Worm (Caenorhabditis elegans): Measurements from ENCODE around the gene ttc-17.

The ttc-17 gene

DNA sequence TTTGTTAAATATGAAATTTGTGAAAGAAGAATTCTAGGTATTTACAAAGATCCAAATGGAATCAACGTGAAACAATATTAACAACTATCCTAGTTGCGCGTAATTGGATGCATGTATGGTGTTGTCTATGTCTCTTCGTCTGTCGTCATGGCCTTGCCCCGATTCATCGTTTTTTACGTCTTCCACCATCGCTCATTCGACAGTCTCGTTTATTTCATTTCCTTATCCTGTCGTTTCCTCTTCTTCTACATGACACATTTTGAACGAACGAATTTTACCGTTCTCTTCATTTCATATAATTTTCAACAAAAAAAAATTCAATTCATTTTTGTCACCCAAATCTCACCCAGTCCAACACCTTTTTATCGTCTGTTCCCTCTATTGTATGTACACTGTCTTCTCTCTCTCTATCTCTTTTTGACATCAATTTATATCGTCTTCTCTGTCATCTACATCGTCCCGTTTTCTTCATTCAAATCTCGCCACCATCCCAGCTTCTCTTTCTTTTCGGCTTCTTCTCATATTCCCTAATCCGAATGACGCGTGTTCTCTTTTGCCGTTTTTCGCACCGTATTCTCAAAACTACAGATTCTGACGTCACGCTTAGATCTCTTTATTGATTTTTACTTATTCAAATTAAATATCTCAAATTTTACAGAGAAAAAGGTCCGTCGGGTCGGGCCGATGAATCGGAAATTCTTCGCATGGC, at the start of gene ttc-17:
TSS of gene ttc-17 (plus strand) at position 659 of the 709 bp plus-strand sequence.
- TF ChIP-seq mef-2 (tag; optimal IDR thresholded peaks at IDR 0.05) (no peak), lsy-2 (tag; optimal IDR thresholded peaks at IDR 0.05) (peak in 1 of 2 experiments; percentile 4), elt-2 (tag; optimal IDR thresholded peaks at IDR 0.05) (no peak), ceh-8 (GFP tag; optimal IDR thresholded peaks at IDR 0.05) (no peak), blmp-1 (tag; optimal IDR thresholded peaks at IDR 0.05) (peak; percentile 31)

DNA sequence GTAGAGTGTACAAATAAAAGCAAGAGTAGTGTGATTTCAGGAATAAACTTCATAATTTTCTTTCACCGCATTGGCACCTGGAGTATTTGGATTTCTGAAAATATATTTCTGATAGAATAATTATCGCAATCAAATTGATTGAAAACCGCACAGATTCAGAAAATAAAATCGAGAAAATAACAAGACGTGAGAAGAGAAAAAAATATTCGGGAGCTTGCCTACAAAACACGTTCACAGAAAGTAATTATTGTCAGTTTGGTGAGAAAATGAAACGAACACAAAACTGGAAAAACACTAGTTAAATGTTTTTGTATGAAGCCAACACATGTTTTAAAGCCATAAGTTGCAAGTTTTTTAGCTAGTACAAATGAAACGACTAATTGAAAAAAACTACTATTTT, 42.9 kb upstream of the ttc-17 start, which contains the start of gene mod-1:
TSS of gene mod-1 (minus strand) at position 101 of the 400 bp plus-strand sequence.
- TF ChIP-seq nhr-71 (tag; optimal IDR thresholded peaks at IDR 0.05) (no peak), xbp-1 (tag; optimal IDR thresholded peaks at IDR 0.05) (no peak)

DNA sequence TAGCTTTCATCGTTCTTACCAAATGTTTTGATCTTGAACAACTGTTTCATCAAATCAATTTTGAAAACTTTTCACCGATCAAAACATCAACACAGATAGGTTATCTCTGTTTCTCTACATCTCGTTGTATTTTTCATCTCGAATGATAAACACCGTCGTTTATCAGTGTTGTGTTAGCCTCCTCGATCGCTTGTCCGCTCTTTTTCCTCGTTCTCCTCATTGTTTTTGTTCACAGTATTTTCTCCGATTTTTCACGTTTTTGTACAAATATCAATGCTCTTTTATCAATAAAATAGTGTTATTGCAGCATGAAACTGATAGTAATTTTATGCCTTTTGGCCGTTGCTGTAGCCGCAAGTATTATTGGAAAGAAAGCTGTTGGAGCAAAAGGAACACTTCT, 34.1 kb upstream of the ttc-17 start, which contains the start of gene ttr-47:
TSS of gene ttr-47 (plus strand) at position 308 of the 400 bp plus-strand sequence.
- TF ChIP-seq nhr-77 (tag; optimal IDR thresholded peaks at IDR 0.05): no peak
- TF ChIP-seq dpl-1 (GFP tag; optimal IDR thresholded peaks at IDR 0.05): no peak
- TF ChIP-seq snu-23 (GFP tag; optimal IDR thresholded peaks at IDR 0.05): peak; percentile 16
- no peak for TF ChIP-seq grh-1 (GFP tag; IDR thresholded peaks at IDR 0.05)
- no peak for TF ChIP-seq Y116A8C.19 (tag; optimal IDR thresholded peaks at IDR 0.05; ENCODE audit: borderline replicate concordance)
- no peak for TF ChIP-seq ceh-90 (tag; optimal IDR thresholded peaks at IDR 0.05)
- TF ChIP-seq elt-2 (tag; optimal IDR thresholded peaks at IDR 0.05): peak; percentile 68
- peak in 1 of 2 experiments; percentile 6 for TF ChIP-seq lsy-2 (tag; optimal IDR thresholded peaks at IDR 0.05)
- peak; percentile 19 for TF ChIP-seq rnt-1 (tag; optimal IDR thresholded peaks at IDR 0.05)
- peak; percentile 36 for TF ChIP-seq nhr-71 (tag; optimal IDR thresholded peaks at IDR 0.05)
- peak in 1 of 6 experiments; percentile 32 for TF ChIP-seq elt-3 (tag; optimal IDR thresholded peaks at IDR 0.05)
- TF ChIP-seq nhr-85 (tag): peak; percentile 52
- no peak for TF ChIP-seq vab-15 (tag; optimal IDR thresholded peaks at IDR 0.05)
- TF ChIP-seq fos-1 (tag; optimal IDR thresholded peaks at IDR 0.05): no peak
- no peak for TF ChIP-seq nhr-84 (tag; optimal IDR thresholded peaks at IDR 0.05)
- peak; percentile 15 for TF ChIP-seq blmp-1 (tag; optimal IDR thresholded peaks at IDR 0.05)
- TF ChIP-seq lin-14 (GFP tag; optimal IDR thresholded peaks at IDR 0.05): peak; percentile 73
- no peak for TF ChIP-seq nhr-28 (tag; optimal IDR thresholded peaks at IDR 0.05)

DNA sequence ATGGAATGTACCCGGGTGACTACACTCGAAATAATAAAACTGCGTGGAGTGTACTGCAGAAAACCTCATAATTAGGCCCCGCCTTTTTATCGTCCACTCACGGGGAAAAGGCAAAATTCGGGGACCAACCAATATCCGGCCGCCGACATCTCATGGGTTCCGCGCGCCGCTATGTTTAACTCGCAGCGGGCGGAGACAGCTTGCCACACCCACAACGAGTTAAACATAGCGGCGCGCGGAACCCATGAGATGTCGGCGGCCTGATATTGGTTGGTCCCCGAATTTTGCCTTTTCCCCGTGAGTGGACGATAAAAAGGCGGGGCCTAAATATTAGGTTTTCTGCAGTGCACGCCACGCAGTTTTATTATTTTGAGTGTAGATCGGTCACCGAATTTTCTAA, 32.9 kb upstream of the ttc-17 start:
- peak; percentile 22 for TF ChIP-seq nhr-85 (tag)

DNA sequence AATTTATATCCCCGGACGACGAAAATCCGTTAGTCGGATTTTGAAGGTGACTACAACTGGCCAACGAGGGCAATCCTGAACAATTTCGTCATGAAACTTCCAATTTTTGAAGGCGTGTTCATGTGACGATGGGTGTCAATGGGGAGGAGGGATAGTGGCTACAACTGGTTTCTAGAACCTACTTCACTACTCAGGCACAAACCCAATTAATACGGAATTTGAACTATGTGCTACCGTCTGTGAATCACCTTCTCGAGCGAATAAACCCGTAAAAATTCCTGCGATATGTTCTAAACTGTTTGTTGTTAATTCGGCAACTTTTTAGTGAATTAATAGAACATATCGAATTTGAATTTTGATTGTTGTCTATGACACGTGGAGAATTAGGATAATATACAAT, 29.1 kb upstream of the ttc-17 start:
- TF ChIP-seq nhr-237 (tag; optimal IDR thresholded peaks at IDR 0.05): no peak
- no peak for TF ChIP-seq nhr-12 (tag; optimal IDR thresholded peaks at IDR 0.05)

DNA sequence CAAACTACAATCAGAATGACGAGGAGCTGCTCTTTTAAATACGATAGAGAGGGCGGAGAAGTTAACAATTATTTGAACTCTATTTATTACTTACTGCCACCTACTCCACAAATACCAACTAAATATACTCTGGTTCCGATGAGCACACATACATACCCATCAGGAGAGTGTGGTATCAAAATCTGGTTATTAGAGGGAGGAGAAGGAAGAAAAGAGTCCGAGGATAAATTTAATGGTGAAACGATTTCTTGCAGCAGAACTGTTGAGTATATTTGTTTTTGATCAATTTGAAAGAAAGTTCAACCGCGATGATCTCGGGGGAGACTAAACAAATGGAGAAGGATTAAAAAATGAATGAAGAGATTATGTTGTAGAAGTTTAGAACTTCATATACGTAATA, 27.9 kb upstream of the ttc-17 start, which contains the start of gene H14N18.4:
TSS of gene H14N18.4 (minus strand) at position 12 of the 400 bp plus-strand sequence.
- TF ChIP-seq efl-1 (optimal IDR thresholded peaks at IDR 0.05) (no peak), efl-1 (GFP tag; optimal IDR thresholded peaks at IDR 0.05 in 1 of 2) (peak in 1 of 2 experiments; percentile 32), fos-1 (tag; optimal IDR thresholded peaks at IDR 0.05) (no peak), hpl-2 (GFP tag; optimal IDR thresholded peaks at IDR 0.05) (no peak), C04F5.9 (tag; optimal IDR thresholded peaks at IDR 0.05) (no peak), F16B12.6 (tag; optimal IDR thresholded peaks at IDR 0.05) (no peak), C16A3.4 (tag; optimal IDR thresholded peaks at IDR 0.05) (no peak)

DNA sequence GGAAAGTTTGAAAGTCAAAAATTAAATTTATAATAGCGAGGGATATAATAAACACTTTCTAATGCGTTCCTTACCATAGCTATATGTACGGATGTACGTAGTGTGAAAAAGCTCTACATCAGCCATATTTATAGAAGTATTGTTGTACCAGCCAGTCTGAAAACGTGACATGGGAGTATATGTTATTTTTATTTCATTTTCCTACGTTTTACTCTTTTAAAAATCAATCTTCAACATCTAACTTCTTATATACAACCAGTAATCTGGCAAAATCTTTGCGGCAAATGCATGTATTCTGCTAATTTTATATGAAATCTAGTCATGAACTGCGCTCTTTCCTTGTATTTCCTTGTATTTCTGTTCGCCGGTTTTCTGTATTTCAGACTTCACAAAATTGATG, 24.5 kb upstream of the ttc-17 start, which contains the start of gene H14N18.2:
TSS of gene H14N18.2 (plus strand) at position 301 of the 400 bp plus-strand sequence.
- TF ChIP-seq nhr-84 (tag; optimal IDR thresholded peaks at IDR 0.05) (no peak), nhr-77 (tag; optimal IDR thresholded peaks at IDR 0.05) (no peak), nhr-90 (tag; optimal IDR thresholded peaks at IDR 0.05; ENCODE audit: poor library complexity) (no peak), sup-37 (GFP tag; optimal IDR thresholded peaks at IDR 0.05) (no peak), nhr-11 (tag; optimal IDR thresholded peaks at IDR 0.05) (no peak), swsn-7 (tag; optimal IDR thresholded peaks at IDR 0.05) (no peak), mep-1 (tag; optimal IDR thresholded peaks at IDR 0.05) (no peak), fkh-10 (GFP tag; optimal IDR thresholded peaks at IDR 0.05) (no peak), sox-4 (tag; optimal IDR thresholded peaks at IDR 0.05) (no peak), ceh-63 (GFP tag; optimal IDR thresholded peaks at IDR 0.05) (no peak), ceh-82 (tag; optimal IDR thresholded peaks at IDR 0.05) (no peak), pqm-1 (tag; optimal IDR thresholded peaks at IDR 0.05) (no peak)

Measured in whole organism, L1 larva.